Worm (Caenorhabditis elegans): Measurements from ENCODE around the gene F31D5.1.

Gene F31D5.1

DNA sequence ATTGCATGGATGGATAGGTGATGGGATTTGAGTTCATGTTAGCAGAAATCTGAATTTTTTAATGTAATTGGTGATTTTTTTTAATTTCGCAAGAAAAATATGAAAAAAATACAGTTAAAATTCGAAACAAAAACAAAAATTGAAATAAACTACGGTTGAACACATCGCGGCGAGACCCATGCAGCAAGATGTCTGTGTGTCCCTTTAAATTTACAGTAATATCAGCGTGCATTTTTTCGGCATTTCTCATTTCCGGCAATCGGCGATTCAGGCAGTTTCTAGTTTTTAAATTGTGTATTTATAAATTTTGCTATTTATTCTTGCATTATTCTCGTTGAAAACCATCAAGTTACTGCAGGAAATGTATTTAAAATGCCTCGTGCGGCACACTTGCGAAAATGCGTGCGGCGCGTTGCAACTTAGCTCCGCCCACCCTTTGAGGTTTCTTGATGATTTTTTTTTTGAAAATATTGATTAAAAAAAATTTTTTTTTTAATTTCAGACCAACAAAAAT is 18.6 kb downstream of the F31D5.1 start, which contains the start of the genes fbxc-44 and C16A11.2 (continued):
- TF ChIP-seq ztf-26 (tag; optimal IDR thresholded peaks at IDR 0.05) (no peak), rcor-1 (GFP tag; IDR thresholded peaks at IDR 0.05) (no peak), F23B12.7 (tag; optimal IDR thresholded peaks at IDR 0.05; ENCODE audit: insufficient read depth) (peak; percentile 24), F55B11.4 (tag; optimal IDR thresholded peaks at IDR 0.05; ENCODE audit: borderline replicate concordance, insufficient read depth) (no peak), tbp1 (GFP tag; optimal IDR thresholded peaks at IDR 0.05) (peak; percentile 26), F37B4.10 (GFP tag; IDR thresholded peaks at IDR 0.05) (no peak), F10E7.11 (tag; optimal IDR thresholded peaks at IDR 0.05) (no peak), ceh-27 (GFP tag; optimal IDR thresholded peaks at IDR 0.05) (no peak), Y56A3A.18 (GFP tag; IDR thresholded peaks at IDR 0.05) (no peak), snpc-1.3 (tag; optimal IDR thresholded peaks at IDR 0.05; ENCODE audit: insufficient read depth) (peak; percentile 17), K12H6.12 (tag; optimal IDR thresholded peaks at IDR 0.05) (no peak), rec-8 (tag; optimal IDR thresholded peaks at IDR 0.05) (peak in 1 of 2 experiments; percentile 6), hmg-20 (GFP tag; IDR thresholded peaks at IDR 0.05) (no peak), F49E8.2 (tag; optimal IDR thresholded peaks at IDR 0.05; ENCODE audit: insufficient read depth) (peak; percentile 22), somi-1 (GFP tag; optimal IDR thresholded peaks at IDR 0.05) (no peak), mes-4 (tag; optimal IDR thresholded peaks at IDR 0.05) (no peak), T26A5.8 (tag; optimal IDR thresholded peaks at IDR 0.05) (no peak), C06A6.2 (GFP tag; conservative IDR thresholded peaks at IDR 0.05) (no peak), attf-3 (GFP tag; conservative IDR thresholded peaks at IDR 0.05) (no peak), ztf-6 (GFP tag; IDR thresholded peaks at IDR 0.05) (no peak), akir-1 (GFP tag; optimal IDR thresholded peaks at IDR 0.05) (no peak), lir-1 (GFP tag; conservative IDR thresholded peaks at IDR 0.05) (no peak), zim-3 (tag; optimal IDR thresholded peaks at IDR 0.05) (no peak), madf-6 (GFP tag; IDR thresholded peaks at IDR 0.05) (peak; percentile 92), T07F8.4 (tag; optimal IDR thresholded peaks at IDR 0.05) (no peak), hmg-1.2 (GFP tag; IDR thresholded peaks at IDR 0.05) (no peak; the same call in 1 of the 2 replicates), ztf-3 (GFP tag; optimal IDR thresholded peaks at IDR 0.05) (no peak), madf-8 (GFP tag; conservative IDR thresholded peaks at IDR 0.05) (peak; percentile 83), bed-1 (GFP tag; IDR thresholded peaks at IDR 0.05) (no peak), ceh-100 (GFP tag; IDR thresholded peaks at IDR 0.05) (peak; percentile 24; the same call in 1 of the 2 replicates), him-1 (tag; optimal IDR thresholded peaks at IDR 0.05) (peak; percentile 48), tbx-9 (tag; optimal IDR thresholded peaks at IDR 0.05; ENCODE audit: borderline replicate concordance) (no peak)

DNA sequence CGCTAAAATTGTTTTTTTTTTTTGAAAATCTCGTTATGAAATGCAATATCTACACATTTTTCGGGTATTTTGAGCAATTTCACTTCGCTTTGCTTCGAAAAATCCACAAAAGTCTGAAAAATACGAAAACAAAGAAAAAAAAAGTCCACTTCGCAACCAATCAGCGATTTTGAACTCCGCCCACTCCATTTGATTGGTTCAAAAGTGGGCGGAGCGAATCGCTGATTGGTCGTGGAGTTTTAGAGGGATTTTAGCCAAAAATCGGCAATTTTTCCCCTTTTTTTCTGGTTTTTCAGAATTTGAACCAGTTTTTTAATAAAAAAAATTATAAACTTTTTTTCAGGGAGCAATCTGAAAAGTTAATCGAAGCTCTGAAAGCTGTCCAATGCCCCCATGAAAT is 19.8 kb downstream of the F31D5.1 start:
- TF ChIP-seq hmg-1.2 (GFP tag; IDR thresholded peaks at IDR 0.05), result no peak
- TF ChIP-seq sdz-38 (tag; optimal IDR thresholded peaks at IDR 0.05), result no peak
- TF ChIP-seq nfya-2 (GFP tag; IDR thresholded peaks at IDR 0.05), result no peak
- TF ChIP-seq mcd-1 (GFP tag; IDR thresholded peaks at IDR 0.05), result no peak
- no peak for TF ChIP-seq pbrm-1 (GFP tag; IDR thresholded peaks at IDR 0.05)
- TF ChIP-seq C06A6.2 (GFP tag; conservative IDR thresholded peaks at IDR 0.05), result no peak
- no peak for TF ChIP-seq unc-62 (GFP tag; optimal IDR thresholded peaks at IDR 0.05)
- TF ChIP-seq egl-18 (GFP tag; IDR thresholded peaks at IDR 0.05), result no peak
- TF ChIP-seq B0336.3 (GFP tag; IDR thresholded peaks at IDR 0.05), result no peak
- no peak for TF ChIP-seq repo-1 (tag; optimal IDR thresholded peaks at IDR 0.05)
- TF ChIP-seq mxl-1 (tag; optimal IDR thresholded peaks at IDR 0.05), result no peak
- no peak for TF ChIP-seq C17E4.6 (GFP tag; IDR thresholded peaks at IDR 0.05)
- no peak for TF ChIP-seq dox-1 (GFP tag; IDR thresholded peaks at IDR 0.05)
- no peak for TF ChIP-seq F39B2.1 (GFP tag; IDR thresholded peaks at IDR 0.05)
- TF ChIP-seq ztf-3 (GFP tag; optimal IDR thresholded peaks at IDR 0.05), result no peak
- TF ChIP-seq F57C9.4 (tag; optimal IDR thresholded peaks at IDR 0.05), result no peak
- no peak for TF ChIP-seq B0261.1 (tag; optimal IDR thresholded peaks at IDR 0.05)

Measured in whole organism, young adult.